Worm (Caenorhabditis elegans) whole organism, L4 larva: ENCODE results near the gene rab-21.

Source experiments
- ZK337.2 ChIP-seq: fragments of 200-800 bp; sonication (Bioruptor generic); IDR thresholded peaks from 2 replicates; pipeline ENCODE4 v1.3.6; 2022; ENCODE audit warnings: missing genetic modification reagents, missing genetic modification characterization, missing compliant biosample characterization
- dpl-1 ChIP-seq: fragments of 150-350 bp; optimal IDR thresholded peaks from 2 replicates; lab custom pipeline; 2014; ENCODE audit warnings: missing biosample characterization, missing genetic modification reagents, missing genetic modification characterization
- lir-3 ChIP-seq: sonication (generic microtip); optimal IDR thresholded peaks from 2 replicates; lab custom pipeline; 2016; ENCODE audit warnings: mild to moderate bottlenecking, missing genetic modification characterization, missing compliant biosample characterization
- tag-97 ChIP-seq: fragments of 200-800 bp; sonication (Bioruptor generic); IDR thresholded peaks from 2 replicates; pipeline ENCODE4 v1.3.6; 2022; ENCODE audit warnings: missing genetic modification characterization, missing compliant biosample characterization

DNA sequence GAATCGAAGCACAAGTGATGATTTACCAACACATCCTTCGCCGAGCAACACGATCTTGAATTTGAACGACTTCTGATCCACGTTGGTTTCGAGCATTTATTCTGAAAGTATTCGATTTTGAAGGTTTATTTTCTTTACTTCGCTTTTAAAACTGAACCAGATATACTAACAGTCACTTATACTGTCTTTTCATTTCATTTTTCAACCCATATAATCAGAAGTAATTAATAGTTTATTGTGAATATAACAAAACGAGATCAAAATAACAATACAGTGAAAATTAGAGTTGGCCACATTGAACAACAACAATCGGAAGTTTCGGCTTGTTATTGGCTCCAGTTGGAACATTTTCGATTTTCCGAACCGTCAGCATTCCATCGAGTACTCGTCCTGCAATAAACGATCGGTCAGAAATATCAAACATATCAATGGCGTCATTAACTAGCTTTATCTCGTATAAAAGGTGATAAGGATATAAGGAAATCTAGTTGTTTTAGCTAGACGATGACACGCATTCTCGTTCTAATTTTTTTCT is at the start of gene rab-21, which contains the start of gene T01B7.13:
- TF ChIP-seq tag-97 (GFP tag; lab: Robert Waterston, UW) (no peak), ZK337.2 (GFP tag; lab: Robert Waterston, UW) (no peak), dpl-1 (no peak), lir-3 (tag; lab: Kevin White, UChicago) (no peak)
